Worm (Caenorhabditis elegans) whole organism, L4 larva: ENCODE results near the gene Y11D7A.19.

Experiments
- F10B5.3 ChIP-seq: sonication (generic microtip); optimal IDR thresholded peaks from 2 replicates; lab custom pipeline; 2016; ENCODE audit warnings: mild to moderate bottlenecking, missing genetic modification characterization, missing compliant biosample characterization
- F44E2.7 ChIP-seq: fragments of 200-800 bp; sonication (Bioruptor generic); IDR thresholded peaks from 2 replicates; pipeline ENCODE4 v2.1.2; 2022; ENCODE audit warnings: missing genetic modification characterization, missing compliant biosample characterization
- Y105C5A.15 ChIP-seq: fragments of 200-800 bp; sonication (Bioruptor generic); IDR thresholded peaks from 2 replicates; pipeline ENCODE4 v1.3.6; 2022; ENCODE audit warnings: missing genetic modification characterization, missing compliant biosample characterization
- Y48G9A.11 ChIP-seq: fragments of 200-800 bp; sonication (Bioruptor generic); IDR thresholded peaks from 2 replicates; pipeline ENCODE4 v1.3.6; 2022; ENCODE audit warnings: missing genetic modification reagents, missing genetic modification characterization, missing compliant biosample characterization
- ZK337.2 ChIP-seq: fragments of 200-800 bp; sonication (Bioruptor generic); IDR thresholded peaks from 2 replicates; pipeline ENCODE4 v1.3.6; 2022; ENCODE audit warnings: missing genetic modification reagents, missing genetic modification characterization, missing compliant biosample characterization
- ama-1 ChIP-seq: fragments of 150-350 bp; optimal IDR thresholded peaks from 2 replicates; lab custom pipeline; 2014; ENCODE audit warnings: inconsistent platforms, mixed read lengths
- arid-1 ChIP-seq: fragments of 200-800 bp; sonication (Bioruptor generic); conservative IDR thresholded peaks from 2 replicates; pipeline ENCODE4 v1.3.6; 2022; ENCODE audit warnings: missing genetic modification reagents, missing genetic modification characterization, missing compliant biosample characterization
- attf-4 ChIP-seq: sonication (generic microtip); optimal IDR thresholded peaks from 3 replicates; lab custom pipeline; 2017; ENCODE audit warnings: missing biosample characterization, missing genetic modification characterization
- ctbp-1 ChIP-seq: fragments of 200-800 bp; sonication (Bioruptor generic); IDR thresholded peaks from 2 replicates; pipeline ENCODE4 v1.3.6; 2022; ENCODE audit warnings: missing genetic modification reagents, missing genetic modification characterization, missing compliant biosample characterization
- daf-16 ChIP-seq, 3 experiments: sonication (generic microtip); optimal IDR thresholded peaks; 2 replicates each; lab custom pipeline; 2016 to 2017; ENCODE audit warnings: missing genetic modification characterization in 3 of 3, missing genetic modification reagents in 3 of 3, mild to moderate bottlenecking in 2 of 3, missing compliant biosample characterization in 2 of 3, missing biosample characterization in 1 of 3, moderate library complexity in 1 of 3
- daf-8 ChIP-seq: fragments of 200-800 bp; sonication (Bioruptor generic); IDR thresholded peaks from 2 replicates; pipeline ENCODE4 v1.3.6; 2022; ENCODE audit warnings: missing genetic modification characterization, missing compliant biosample characterization
- dmd-6 ChIP-seq: fragments of 200-800 bp; sonication (Bioruptor generic); IDR thresholded peaks from 2 replicates; pipeline ENCODE4 v1.3.6; 2022; ENCODE audit warnings: missing genetic modification reagents, missing genetic modification characterization, missing compliant biosample characterization
- dmd-9 ChIP-seq: fragments of 200-800 bp; sonication (Bioruptor generic); IDR thresholded peaks from 2 replicates; pipeline ENCODE4 v1.3.6; 2022; ENCODE audit warnings: missing genetic modification reagents, missing genetic modification characterization, missing compliant biosample characterization
- duxl-1 ChIP-seq: sonication (generic microtip); optimal IDR thresholded peaks from 2 replicates; lab custom pipeline; 2016; ENCODE audit warnings: mild to moderate bottlenecking, missing genetic modification characterization, moderate library complexity, missing compliant biosample characterization; ENCODE audit not compliant: poor library complexity
- fos-1 ChIP-seq: fragments of 150-350 bp; optimal IDR thresholded peaks from 2 replicates; lab custom pipeline; 2014; ENCODE audit warnings: missing biosample characterization, missing genetic modification characterization
- hlh-30 ChIP-seq: sonication (generic microtip); optimal IDR thresholded peaks from 2 replicates; lab custom pipeline; 2017; ENCODE audit warnings: antibody characterized with exemption, mild to moderate bottlenecking, missing genetic modification characterization, missing compliant biosample characterization; ENCODE audit not compliant: insufficient read depth
- lim-7 ChIP-seq: fragments of 200-800 bp; sonication (Bioruptor generic); IDR thresholded peaks from 2 replicates; pipeline ENCODE4 v1.3.6; 2022; ENCODE audit warnings: missing genetic modification characterization, missing compliant biosample characterization
- lin-1 ChIP-seq: fragments of 200-800 bp; sonication (Bioruptor generic); IDR thresholded peaks from 2 replicates; pipeline ENCODE4 v1.3.6; 2022; ENCODE audit warnings: missing genetic modification reagents, missing genetic modification characterization, missing compliant biosample characterization
- lin-38 ChIP-seq: fragments of 200-800 bp; sonication (Bioruptor generic); IDR thresholded peaks from 2 replicates; pipeline ENCODE4 v1.3.6; 2022; ENCODE audit warnings: missing genetic modification reagents, missing genetic modification characterization, missing compliant biosample characterization
- lin-39 ChIP-seq: fragments of 150-350 bp; optimal IDR thresholded peaks from 2 replicates; lab custom pipeline; 2014; ENCODE audit warnings: missing biosample characterization, missing genetic modification reagents, missing genetic modification characterization
- lsy-2 ChIP-seq, 2 experiments: fragments of 150-350 bp in 1 of 2; sonication (generic microtip) in 1 of 2; optimal IDR thresholded peaks; 2 replicates each; lab custom pipeline; 2014 to 2017; ENCODE audit warnings: missing biosample characterization in 2 of 2, missing genetic modification characterization in 2 of 2
- madf-5 ChIP-seq, 2 experiments: fragments of 200-800 bp; sonication (Bioruptor generic); IDR thresholded peaks; 2 replicates each; pipeline ENCODE4 v1.3.6; 2022; ENCODE audit warnings: missing compliant biosample characterization in 2 of 2, missing genetic modification characterization in 2 of 2
- mxl-3 ChIP-seq: fragments of 200-800 bp; sonication (Bioruptor generic); optimal IDR thresholded peaks from 2 replicates; lab custom pipeline; 2018; ENCODE audit warnings: mild to moderate bottlenecking, missing genetic modification characterization, missing compliant biosample characterization
- nhr-10 ChIP-seq: fragments of 150-350 bp; optimal IDR thresholded peaks from 2 replicates; lab custom pipeline; 2014; ENCODE audit warnings: missing biosample characterization, missing genetic modification characterization
- nhr-102 ChIP-seq: sonication (generic microtip); optimal IDR thresholded peaks from 2 replicates; lab custom pipeline; 2016; ENCODE audit warnings: mild to moderate bottlenecking, missing genetic modification characterization, moderate library complexity, missing compliant biosample characterization
- nhr-11 ChIP-seq: fragments of 150-350 bp; optimal IDR thresholded peaks from 2 replicates; lab custom pipeline; 2014; ENCODE audit warnings: missing biosample characterization, missing genetic modification characterization
- nhr-111 ChIP-seq: fragments of 200-800 bp; sonication (Bioruptor generic); optimal IDR thresholded peaks from 2 replicates; lab custom pipeline; 2018; ENCODE audit warnings: mild to moderate bottlenecking, missing genetic modification characterization, missing compliant biosample characterization
- nhr-237 ChIP-seq: sonication (generic microtip); optimal IDR thresholded peaks from 2 replicates; lab custom pipeline; 2017; ENCODE audit warnings: missing biosample characterization, missing genetic modification characterization
- nhr-42 ChIP-seq: fragments of 200-800 bp; sonication (Bioruptor generic); IDR thresholded peaks from 2 replicates; pipeline ENCODE4 v1.3.6; 2022; ENCODE audit warnings: missing genetic modification characterization, missing compliant biosample characterization
- php-3 ChIP-seq: fragments of 200-800 bp; sonication (Bioruptor generic); IDR thresholded peaks from 2 replicates; pipeline ENCODE4 v1.3.6; 2022; ENCODE audit warnings: missing genetic modification reagents, missing genetic modification characterization, missing compliant biosample characterization
- pqm-1 ChIP-seq: sonication (generic microtip); optimal IDR thresholded peaks from 2 replicates; lab custom pipeline; 2017; ENCODE audit warnings: missing biosample characterization, missing genetic modification characterization
- set-16 ChIP-seq: fragments of 200-800 bp; sonication (Bioruptor generic); IDR thresholded peaks from 2 replicates; pipeline ENCODE4 v1.3.6; 2022; ENCODE audit warnings: missing genetic modification reagents, missing genetic modification characterization, missing compliant biosample characterization
- snpc-4 ChIP-seq: fragments of 150-350 bp; optimal IDR thresholded peaks from 2 replicates; lab custom pipeline; 2014; ENCODE audit warnings: missing biosample characterization, missing genetic modification characterization
- unc-130 ChIP-seq: sonication (generic microtip); optimal IDR thresholded peaks from 2 replicates; lab custom pipeline; 2016; ENCODE audit warnings: missing genetic modification reagents, missing genetic modification characterization, missing compliant biosample characterization
- unc-39 ChIP-seq: sonication (generic microtip); optimal IDR thresholded peaks from 2 replicates; lab custom pipeline; 2017; ENCODE audit warnings: missing biosample characterization, missing genetic modification characterization
- zfp-3 ChIP-seq: fragments of 200-800 bp; sonication (Bioruptor generic); conservative IDR thresholded peaks from 2 replicates; pipeline ENCODE4 v1.3.6; 2022; ENCODE audit warnings: missing genetic modification reagents, missing genetic modification characterization, missing compliant biosample characterization
- ztf-7 ChIP-seq: fragments of 150-350 bp; optimal IDR thresholded peaks from 2 replicates; lab custom pipeline; 2014; ENCODE audit warnings: missing biosample characterization, missing genetic modification characterization

Y11D7A.19 gene

ce11 chrIV:9310935-9311566 is 44.7 kb upstream of the Y11D7A.19 start (continued):
- no peak for TF ChIP-seq lsy-2 (tag; optimal IDR thresholded peaks at IDR 0.05; lab: Kevin White, UChicago)
- TF ChIP-seq F44E2.7 (GFP tag; lab: Robert Waterston, UW) = no peak
- no peak for TF ChIP-seq Y105C5A.15 (GFP tag; lab: Robert Waterston, UW)
- no peak for TF ChIP-seq daf-16 (GFP tag; optimal IDR thresholded peaks at IDR 0.05; lab: Kevin White, UChicago)
- peak; percentile 62 for TF ChIP-seq daf-16 (tag; optimal IDR thresholded peaks at IDR 0.05; lab: Kevin White, UChicago)
- no peak for TF ChIP-seq ama-1 (lab: Kevin White, UChicago)
- TF ChIP-seq nhr-11 (tag; lab: Kevin White, UChicago) = no peak
- TF ChIP-seq nhr-237 = no peak
- 0 out of 2 replicates have a peak, but pooled peaks have one; percentile 32 for TF ChIP-seq php-3 (GFP tag; lab: Robert Waterston, UW)
- TF ChIP-seq ztf-7 (tag; lab: Kevin White, UChicago) = no peak
- no peak for TF ChIP-seq F10B5.3 (tag; lab: Kevin White, UChicago)
- no peak for TF ChIP-seq dmd-9 (GFP tag; lab: Robert Waterston, UW)
- no peak; the same call in none of the 2 replicates for TF ChIP-seq dmd-6 (GFP tag; lab: Robert Waterston, UW)

- TF ChIP-seq ama-1 (lab: Kevin White, UChicago) = no peak
- no peak for TF ChIP-seq fos-1 (tag; lab: Kevin White, UChicago)
- TF ChIP-seq set-16 (GFP tag; lab: Robert Waterston, UW) = no peak
- TF ChIP-seq, all 104 proteins: peak for 0
Measured at ce11 chrIV:9308975-9309374, 42.6 kb upstream of the Y11D7A.19 start, which contains the start of gene F49C12.6. Gene F49C12.6 (minus strand): TSS chrIV:9309075.

- TF ChIP-seq nhr-42 (no peak), nhr-111 (GFP tag; lab: Kevin White, UChicago) (no peak), unc-130 (no peak), lin-38 (GFP tag; lab: Robert Waterston, UW) (no peak), daf-8 (GFP tag; lab: Robert Waterston, UW) (no peak), ZK337.2 (no peak), arid-1 (GFP tag; lab: Robert Waterston, UW) (no peak), duxl-1 (tag; lab: Kevin White, UChicago) (no peak), lin-39 (tag; lab: Kevin White, UChicago) (no peak), nhr-10 (tag; lab: Kevin White, UChicago) (no peak), dmd-6 (GFP tag; lab: Robert Waterston, UW) (no peak), nhr-102 (tag; lab: Kevin White, UChicago) (no peak), Y48G9A.11 (no peak), ctbp-1 (GFP tag; lab: Robert Waterston, UW) (no peak), madf-5 (GFP tag; IDR thresholded peaks at IDR 0.05; lab: Robert Waterston, UW) (no peak), snpc-4 (tag; lab: Kevin White, UChicago) (no peak), hlh-30 (no peak)
Measured at ce11 chrIV:9304617-9305016, 38.3 kb upstream of the Y11D7A.19 start, which contains the start of gene F49C12.5. Gene F49C12.5 (plus strand): TSS chrIV:9304917.

- TF ChIP-seq ztf-7 (tag; lab: Kevin White, UChicago) = no peak
- TF ChIP-seq lin-38 (GFP tag; lab: Robert Waterston, UW) = no peak
- no peak for TF ChIP-seq lin-1 (GFP tag; lab: Robert Waterston, UW)
- no peak for TF ChIP-seq zfp-3 (GFP tag; lab: Robert Waterston, UW)
- TF ChIP-seq unc-39 (tag; lab: Kevin White, UChicago) = no peak
- TF ChIP-seq pqm-1 (tag; lab: Kevin White, UChicago) = no peak
- no peak for TF ChIP-seq mxl-3 (GFP tag; lab: Kevin White, UChicago)
- no peak for TF ChIP-seq attf-4 (tag; lab: Kevin White, UChicago)
- TF ChIP-seq lim-7 (GFP tag; lab: Robert Waterston, UW) = no peak
Measured at ce11 chrIV:9303994-9304393, 37.6 kb upstream of the Y11D7A.19 start, which contains the start of gene F49C12.4. Gene F49C12.4 (minus strand): TSS chrIV:9304094.
